Worm (Caenorhabditis elegans) whole organism, L4/young adult: ENCODE data around the gene T07C4.12.

Experiments used
- W03F9.2 ChIP-seq: fragments of 150-350 bp; optimal IDR thresholded peaks from 2 replicates; lab custom pipeline; 2014; ENCODE audit warnings: missing biosample characterization, missing genetic modification characterization
- dao-5 ChIP-seq: sonication (generic microtip); optimal IDR thresholded peaks from 2 replicates; lab custom pipeline; 2016; ENCODE audit warnings: missing genotype, missing genetic modification characterization, moderate library complexity, missing compliant biosample characterization
- him-1 ChIP-seq: sonication (generic microtip); optimal IDR thresholded peaks from 2 replicates; lab custom pipeline; 2016; ENCODE audit warnings: missing genotype, missing genetic modification reagents, missing genetic modification characterization, missing compliant biosample characterization

DNA sequence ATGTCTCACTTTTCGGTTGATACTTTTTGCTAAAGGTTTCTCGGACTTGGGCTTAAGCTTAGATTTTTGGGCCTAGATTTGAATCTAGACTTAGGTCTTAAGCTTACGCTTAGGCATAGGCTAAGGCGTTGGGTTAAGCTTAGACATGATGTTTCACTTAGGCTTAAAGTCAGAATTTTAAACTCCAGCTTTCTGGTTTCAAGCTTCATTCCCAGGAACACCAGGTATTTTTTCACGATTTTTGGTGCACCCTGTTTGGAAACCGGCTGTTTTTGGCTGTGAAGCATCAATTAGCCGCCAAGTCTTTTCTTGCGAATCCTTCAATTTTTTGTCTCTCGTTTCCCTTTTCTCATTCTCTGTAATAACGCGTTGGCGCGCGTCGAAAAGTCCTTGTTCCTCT lies 41.4 kb upstream of the T07C4.12 start:
- no peak for TF ChIP-seq W03F9.2
- no peak for TF ChIP-seq him-1 (tag; lab: Kevin White, UChicago)
- no peak for TF ChIP-seq dao-5 (tag; lab: Kevin White, UChicago)
